Fruit fly (Drosophila melanogaster): ENCODE data around the gene CG2258.

Gene CG2258

dm6 chrX:8115717-8116311 is 13.9 kb upstream of the CG2258 start, which contains the start of gene Gclc (continued):
- TF ChIP-seq B-H2 (GFP tag; optimal IDR thresholded peaks at IDR 0.05) (no peak), Ssrp (tag; optimal IDR thresholded peaks at IDR 0.05) (no peak), CG6765 (GFP tag; optimal IDR thresholded peaks at IDR 0.05) (no peak), ERR (GFP tag; optimal IDR thresholded peaks at IDR 0.05) (no peak), ato (GFP tag; IDR thresholded peaks at IDR 0.05; ENCODE audit: partially characterized antibody) (no peak), crp (GFP tag; optimal IDR thresholded peaks at IDR 0.05) (peak in 1 of 2 experiments; percentile 23), pum (GFP tag; optimal IDR thresholded peaks at IDR 0.05) (no peak), ash1 (GFP tag; optimal IDR thresholded peaks at IDR 0.05) (no peak), jing (GFP tag; optimal IDR thresholded peaks at IDR 0.05) (no peak), CG17361 (GFP tag; IDR thresholded peaks at IDR 0.05) (no peak), CG11093 (GFP tag; IDR thresholded peaks at IDR 0.05) (no peak), zen (tag; optimal IDR thresholded peaks at IDR 0.05) (no peak), az2 (GFP tag; optimal IDR thresholded peaks at IDR 0.05) (no peak), CG6791 (GFP tag; IDR thresholded peaks at IDR 0.05; ENCODE audit: partially characterized antibody) (peak; percentile 53; the same call in 2 of the 3 replicates), ftz-f1 (GFP tag; optimal IDR thresholded peaks at IDR 0.05) (no peak), Atf6 (GFP tag; IDR thresholded peaks at IDR 0.05) (0 out of 2 replicates have a peak, but pooled peaks have one; percentile 8), CG15011 (GFP tag; optimal IDR thresholded peaks at IDR 0.05) (no peak), CG32767 (GFP tag; IDR thresholded peaks at IDR 0.05) (no peak), CG11560 (tag; IDR thresholded peaks at IDR 0.05) (no peak), Xrp1 (GFP tag; IDR thresholded peaks at IDR 0.05) (no peak), danr (GFP tag; IDR thresholded peaks at IDR 0.05) (no peak), Lpt (GFP tag; optimal IDR thresholded peaks at IDR 0.05) (no peak), CG8281 (tag; optimal IDR thresholded peaks at IDR 0.05) (no peak), Doc2 (GFP tag; IDR thresholded peaks at IDR 0.05) (no peak), Tbp (GFP tag; optimal IDR thresholded peaks at IDR 0.05) (no peak), CG12391 (tag; optimal IDR thresholded peaks at IDR 0.05) (no peak), CG7271 (tag; optimal IDR thresholded peaks at IDR 0.05) (no peak), luna (GFP tag; optimal IDR thresholded peaks at IDR 0.05) (no peak), CG10543 (GFP tag; optimal IDR thresholded peaks at IDR 0.05) (no peak), pita (GFP tag; optimal IDR thresholded peaks at IDR 0.05) (no peak), gfzf (GFP tag; optimal IDR thresholded peaks at IDR 0.05) (peak; percentile 77), NfI (GFP tag; optimal IDR thresholded peaks at IDR 0.05) (no peak), CG2875 (GFP tag; optimal IDR thresholded peaks at IDR 0.05) (no peak), aop (GFP tag; IDR thresholded peaks at IDR 0.05) (no peak), trem (tag; optimal IDR thresholded peaks at IDR 0.05) (peak; percentile 31), tup (GFP tag; optimal IDR thresholded peaks at IDR 0.05) (no peak), CG2120 (GFP tag; optimal IDR thresholded peaks at IDR 0.05) (peak; percentile 27), CG31365 (tag; optimal IDR thresholded peaks at IDR 0.05) (no peak), Rx (GFP tag; IDR thresholded peaks at IDR 0.05) (no peak), CG9609 (GFP tag; optimal IDR thresholded peaks at IDR 0.05) (no peak), kni (GFP tag; optimal IDR thresholded peaks at IDR 0.05) (no peak), CG5180 (GFP tag; optimal IDR thresholded peaks at IDR 0.05) (no peak), CG2678 (tag; optimal IDR thresholded peaks at IDR 0.05) (no peak), CG17612 (GFP tag; IDR thresholded peaks at IDR 0.05) (no peak), sqz (GFP tag; optimal IDR thresholded peaks at IDR 0.05) (no peak), CG1529 (GFP tag; optimal IDR thresholded peaks at IDR 0.05) (no peak), pho (GFP tag; optimal IDR thresholded peaks at IDR 0.05) (no peak), h (optimal IDR thresholded peaks at IDR 0.05) (no peak), Dref (GFP tag; IDR thresholded peaks at IDR 0.05) (peak; percentile 60), CG2202 (tag; optimal IDR thresholded peaks at IDR 0.05) (no peak), Awh (GFP tag; IDR thresholded peaks at IDR 0.05) (no peak)

All from whole organism, embryonic.